Fruit fly (Drosophila melanogaster) whole organism, embryonic: ENCODE measurements around the gene Cyp4ac2.
A peak's percentile ranks its signal among the peaks of the same experiment; 100 is the strongest.

Experiments used
- Ada2b ChIP-seq: fragments of 200-800 bp; sonication (Bioruptor generic); IDR thresholded peaks from 2 replicates; pipeline ENCODE4 v1.3.6; 2022; ENCODE audit warnings: missing biosample characterization, missing genetic modification characterization
- Awh ChIP-seq: fragments of 200-800 bp; sonication (Bioruptor generic); IDR thresholded peaks from 2 replicates; pipeline ENCODE4, ENCODE4 v1.3.6; 2022; ENCODE audit warnings: missing biosample characterization, missing genetic modification characterization
- CG10274 ChIP-seq: fragments of 200-800 bp; sonication (Bioruptor generic); optimal IDR thresholded peaks from 3 replicates; lab custom pipeline; 2017; ENCODE audit warnings: missing biosample characterization, mild to moderate bottlenecking, missing genetic modification characterization
- CG10321 ChIP-seq: fragments of 200-800 bp; sonication (Bioruptor generic); IDR thresholded peaks from 2 replicates; pipeline ENCODE4 v1.3.6; 2022; ENCODE audit warnings: missing biosample characterization, missing genetic modification characterization
- CG10431 ChIP-seq: fragments of 200-800 bp; sonication (Bioruptor generic); optimal IDR thresholded peaks from 3 replicates; lab custom pipeline; 2018; ENCODE audit warnings: missing biosample characterization, mild to moderate bottlenecking, missing genetic modification characterization
- CG10462 ChIP-seq: fragments of 200-800 bp; sonication (Bioruptor generic); optimal IDR thresholded peaks from 2 replicates; lab custom pipeline; 2016; ENCODE audit warnings: missing biosample characterization, missing genetic modification characterization
- CG12219 ChIP-seq: fragments of 200-800 bp; sonication (Bioruptor generic); optimal IDR thresholded peaks from 3 replicates; lab custom pipeline; 2018; ENCODE audit warnings: missing biosample characterization, mild to moderate bottlenecking, missing genetic modification characterization
- CG12236 ChIP-seq: fragments of 200-800 bp; sonication (Bioruptor generic); optimal IDR thresholded peaks from 2 replicates; lab custom pipeline; 2016; ENCODE audit warnings: missing biosample characterization, missing genetic modification characterization
- CG12391 ChIP-seq: fragments of 200-800 bp; sonication (Bioruptor generic); optimal IDR thresholded peaks from 3 replicates; lab custom pipeline; 2018; ENCODE audit warnings: missing biosample characterization, mild to moderate bottlenecking, missing genetic modification characterization, moderate library complexity
- CG12942 ChIP-seq: fragments of 200-800 bp; sonication (Bioruptor generic); optimal IDR thresholded peaks from 3 replicates; lab custom pipeline; 2016; ENCODE audit warnings: missing biosample characterization, missing genetic modification characterization
- CG13424 ChIP-seq: fragments of 200-800 bp; sonication (Bioruptor generic); optimal IDR thresholded peaks from 2 replicates; lab custom pipeline; 2019; ENCODE audit warnings: missing biosample characterization, mild to moderate bottlenecking, missing genetic modification characterization, moderate library complexity
- CG14014 ChIP-seq: fragments of 200-800 bp; sonication (Bioruptor generic); IDR thresholded peaks from 2 replicates; pipeline ENCODE4 v1.3.6; 2022; ENCODE audit warnings: missing biosample characterization, missing genetic modification characterization
- CG14965 ChIP-seq: fragments of 200-800 bp; sonication (Bioruptor generic); optimal IDR thresholded peaks from 2 replicates; lab custom pipeline; 2016; ENCODE audit warnings: missing biosample characterization, missing genetic modification characterization, borderline replicate concordance
- CG1792 ChIP-seq: fragments of 200-800 bp; sonication (Bioruptor generic); optimal IDR thresholded peaks from 2 replicates; lab custom pipeline; 2016; ENCODE audit warnings: missing biosample characterization, missing genetic modification characterization
- CG2875 ChIP-seq: fragments of 200-800 bp; sonication (Bioruptor generic); optimal IDR thresholded peaks from 2 replicates; lab custom pipeline; 2017; ENCODE audit warnings: missing biosample characterization, mild to moderate bottlenecking, missing genetic modification characterization, missing genetic modification reagents
- CG33213 ChIP-seq: fragments of 200-800 bp; sonication (Bioruptor generic); optimal IDR thresholded peaks from 3 replicates; lab custom pipeline; 2016; ENCODE audit warnings: missing biosample characterization, missing genetic modification characterization
- CG34422 ChIP-seq: fragments of 200-800 bp; sonication (Bioruptor generic); IDR thresholded peaks from 3 replicates; pipeline ENCODE4 v1.3.6; 2022; ENCODE audit warnings: missing biosample characterization, missing genetic modification characterization
- CG4404 ChIP-seq: fragments of 200-800 bp; sonication (Bioruptor generic); IDR thresholded peaks from 2 replicates; pipeline ENCODE4 v1.3.6; 2022; ENCODE audit warnings: missing biosample characterization, missing genetic modification characterization
- CG4617 ChIP-seq: fragments of 200-800 bp; sonication (Bioruptor generic); optimal IDR thresholded peaks from 3 replicates; lab custom pipeline; 2016; ENCODE audit warnings: missing biosample characterization, missing genetic modification characterization, borderline replicate concordance
- CG6654 ChIP-seq: fragments of 200-800 bp; sonication (Bioruptor generic); optimal IDR thresholded peaks from 2 replicates; lab custom pipeline; 2017; ENCODE audit warnings: missing biosample characterization, mild to moderate bottlenecking, missing genetic modification characterization
- CG8281 ChIP-seq: fragments of 200-800 bp; sonication (Bioruptor generic); optimal IDR thresholded peaks from 2 replicates; lab custom pipeline; 2018; ENCODE audit warnings: missing biosample characterization, mild to moderate bottlenecking, missing genetic modification characterization, moderate library complexity
- CG8944 ChIP-seq: fragments of 200-800 bp; sonication (Bioruptor generic); optimal IDR thresholded peaks from 3 replicates; lab custom pipeline; 2016; ENCODE audit warnings: missing biosample characterization, missing genetic modification characterization
- D19A ChIP-seq: fragments of 200-800 bp; optimal IDR thresholded peaks from 3 replicates; lab custom pipeline; 2019; ENCODE audit warnings: missing biosample characterization, mild to moderate bottlenecking, missing genetic modification characterization, moderate library complexity
- Elba2 ChIP-seq: fragments of 200-800 bp; sonication (Bioruptor generic); optimal IDR thresholded peaks from 3 replicates; lab custom pipeline; 2016; ENCODE audit warnings: missing biosample characterization, missing genetic modification characterization
- H15 ChIP-seq: fragments of 200-800 bp; sonication (Bioruptor generic); IDR thresholded peaks from 3 replicates; pipeline ENCODE4 v1.3.6; 2022; ENCODE audit warnings: missing biosample characterization, missing genetic modification characterization
- Hr51 ChIP-seq, 2 experiments: fragments of 200-800 bp; sonication (Bioruptor generic); optimal IDR thresholded peaks; 2 replicates in 1 of 2; 3 replicates in 1 of 2; lab custom pipeline; 2016 to 2018; ENCODE audit warnings: missing biosample characterization in 2 of 2, missing genetic modification characterization in 2 of 2, mild to moderate bottlenecking in 1 of 2, moderate library complexity in 1 of 2
- Meics ChIP-seq: fragments of 200-800 bp; sonication (Bioruptor generic); optimal IDR thresholded peaks from 2 replicates; lab custom pipeline; 2017; ENCODE audit warnings: missing biosample characterization, mild to moderate bottlenecking, missing genetic modification characterization
- Mes4 ChIP-seq: fragments of 200-800 bp; sonication (Bioruptor generic); optimal IDR thresholded peaks from 2 replicates; lab custom pipeline; 2016; ENCODE audit warnings: missing biosample characterization, missing genetic modification characterization
- Mrtf ChIP-seq: fragments of 200-800 bp; sonication (Bioruptor generic); IDR thresholded peaks from 3 replicates; pipeline ENCODE4 v1.3.6; 2022; ENCODE audit warnings: missing biosample characterization, missing genetic modification characterization
- Nf-YB ChIP-seq: fragments of 200-800 bp; sonication (Bioruptor generic); optimal IDR thresholded peaks from 3 replicates; lab custom pipeline; 2019; ENCODE audit warnings: missing biosample characterization, mild to moderate bottlenecking, missing genetic modification characterization, moderate library complexity
- cad ChIP-seq: fragments of >200 bp; optimal IDR thresholded peaks from 2 replicates; lab custom pipeline; 2017; ENCODE audit warnings: missing biosample characterization, missing genetic modification characterization
- corto ChIP-seq: fragments of 200-800 bp; sonication (Bioruptor generic); optimal IDR thresholded peaks from 2 replicates; lab custom pipeline; 2016; ENCODE audit warnings: missing biosample characterization, mild to moderate bottlenecking, missing genetic modification characterization, moderate library complexity
- exex ChIP-seq: fragments of 200-800 bp; sonication (Bioruptor generic); optimal IDR thresholded peaks from 4 replicates; lab custom pipeline; 2018; ENCODE audit warnings: missing biosample characterization, mild to moderate bottlenecking, missing genetic modification characterization, moderate library complexity
- eyg ChIP-seq: fragments of 200-800 bp; sonication (Bioruptor generic); optimal IDR thresholded peaks from 3 replicates; lab custom pipeline; 2016; ENCODE audit warnings: missing biosample characterization, missing genetic modification characterization
- gcm2 ChIP-seq: fragments of 200-800 bp; sonication (Bioruptor generic); optimal IDR thresholded peaks from 2 replicates; lab custom pipeline; 2016; ENCODE audit warnings: missing biosample characterization, missing genetic modification characterization
- h ChIP-seq: fragments of >200 bp; optimal IDR thresholded peaks from 2 replicates; lab custom pipeline; 2017
- hkb ChIP-seq, 2 experiments: fragments of 200-800 bp in 1 of 2; fragments of >200 bp in 1 of 2; sonication (Bioruptor generic) in 1 of 2; IDR thresholded peaks in 1 of 2; optimal IDR thresholded peaks in 1 of 2; 2 replicates each; pipeline versions ENCODE4 v1.3.6 to Lab custom; 2017 to 2022; ENCODE audit warnings: missing biosample characterization in 1 of 2, missing genetic modification characterization in 1 of 2
- kni ChIP-seq: fragments of 200-800 bp; sonication (Bioruptor generic); optimal IDR thresholded peaks from 3 replicates; lab custom pipeline; 2017; ENCODE audit warnings: mild to moderate bottlenecking, missing biosample characterization, missing genetic modification reagents, missing genetic modification characterization
- maf-S ChIP-seq: fragments of 200-800 bp; sonication (Bioruptor generic); optimal IDR thresholded peaks from 2 replicates; lab custom pipeline; 2016; ENCODE audit warnings: missing biosample characterization, missing genetic modification characterization
- nau ChIP-seq: fragments of 200-800 bp; sonication (Bioruptor generic); optimal IDR thresholded peaks from 3 replicates; lab custom pipeline; 2017; ENCODE audit warnings: missing biosample characterization, mild to moderate bottlenecking, missing genetic modification characterization, missing genetic modification reagents
- pb ChIP-seq: fragments of 200-800 bp; sonication (Bioruptor generic); optimal IDR thresholded peaks from 3 replicates; lab custom pipeline; 2016; ENCODE audit warnings: missing biosample characterization, missing genetic modification characterization
- sc ChIP-seq, 3 experiments: fragments of >200 bp in 2 of 3; fragments of 200-800 bp in 1 of 3; sonication (Bioruptor generic) in 1 of 3; optimal IDR thresholded peaks; 2 replicates in 2 of 3; 3 replicates in 1 of 3; lab custom pipeline; 2017; ENCODE audit warnings: mild to moderate bottlenecking in 1 of 3, missing biosample characterization in 1 of 3, missing genetic modification characterization in 1 of 3, missing genetic modification reagents in 1 of 3
- schlank ChIP-seq: fragments of 200-800 bp; sonication (Bioruptor generic); optimal IDR thresholded peaks from 2 replicates; lab custom pipeline; 2018; ENCODE audit warnings: missing biosample characterization, mild to moderate bottlenecking, missing genetic modification characterization
- sima ChIP-seq: fragments of 200-800 bp; sonication (Bioruptor generic); optimal IDR thresholded peaks from 2 replicates; lab custom pipeline; 2016; ENCODE audit warnings: missing biosample characterization, missing genetic modification characterization
- ssp ChIP-seq: fragments of 200-800 bp; sonication (Bioruptor generic); IDR thresholded peaks from 2 replicates; pipeline ENCODE4 v1.3.6; 2022; ENCODE audit warnings: missing biosample characterization, missing genetic modification characterization
- tup ChIP-seq: fragments of 200-800 bp; sonication (Bioruptor generic); optimal IDR thresholded peaks from 2 replicates; lab custom pipeline; 2016; ENCODE audit warnings: missing biosample characterization, mild to moderate bottlenecking, missing genetic modification characterization, moderate library complexity
- unpg ChIP-seq: fragments of 200-800 bp; sonication (Bioruptor generic); optimal IDR thresholded peaks from 3 replicates; lab custom pipeline; 2018; ENCODE audit warnings: missing biosample characterization, mild to moderate bottlenecking, missing genetic modification characterization, moderate library complexity

Gene Cyp4ac2

DNA sequence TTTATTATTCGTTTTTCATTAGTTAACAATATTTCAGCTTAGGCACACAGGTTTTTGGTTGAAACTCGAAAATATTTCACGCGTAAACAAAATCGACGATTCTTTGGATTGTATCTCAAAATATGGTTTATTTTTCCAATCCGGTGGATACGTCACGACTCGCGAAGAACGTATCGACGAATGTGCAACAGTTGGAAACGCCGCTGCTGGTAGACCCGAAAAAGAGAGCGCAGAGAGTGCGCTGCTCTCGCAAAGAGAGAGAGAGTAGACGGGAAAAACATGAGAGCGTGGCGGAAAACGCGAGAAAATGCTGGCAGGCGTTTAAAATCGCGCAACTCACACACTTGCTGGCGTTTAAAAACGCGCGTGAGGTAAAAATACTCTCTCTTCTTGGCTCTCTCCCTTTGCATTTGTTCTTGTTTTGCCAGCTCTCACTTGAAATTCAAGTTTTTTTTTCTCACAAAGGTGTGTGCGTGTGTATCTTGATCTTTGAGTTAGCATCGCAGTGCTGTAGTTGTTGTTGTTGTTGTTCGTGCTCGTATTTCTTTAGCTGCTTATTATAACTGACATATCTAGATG lies 28.9 kb upstream of the Cyp4ac2 start (continued):
- no peak for TF ChIP-seq CG12391 (tag; lab: Kevin White, UChicago)
- TF ChIP-seq cad: peak; percentile 11
- peak; percentile 39; the same call in 1 of the 2 replicates for TF ChIP-seq CG14014 (GFP tag; lab: Robert Waterston, UW)
- no peak for TF ChIP-seq CG10321 (GFP tag; lab: Robert Waterston, UW)
- no peak for TF ChIP-seq H15 (GFP tag; lab: Robert Waterston, UW)
- TF ChIP-seq CG34422: peak; percentile 36; the same call in 1 of the 3 replicates
- no peak for TF ChIP-seq CG4617 (GFP tag; lab: Kevin White, UChicago)
- TF ChIP-seq Meics (GFP tag; lab: Kevin White, UChicago): no peak
- TF ChIP-seq nau: peak; percentile 44
- no peak for TF ChIP-seq CG2875 (GFP tag; lab: Kevin White, UChicago)
- peak; percentile 39 for TF ChIP-seq CG12219 (GFP tag; lab: Kevin White, UChicago)
- TF ChIP-seq CG6654 (GFP tag; lab: Kevin White, UChicago): no peak
- peak; percentile 41 for TF ChIP-seq CG10431
- no peak for TF ChIP-seq sc (optimal IDR thresholded peaks at IDR 0.05; lab: Kevin White, UChicago)
- no peak for TF ChIP-seq sc (GFP tag; optimal IDR thresholded peaks at IDR 0.05; lab: Kevin White, UChicago)

DNA sequence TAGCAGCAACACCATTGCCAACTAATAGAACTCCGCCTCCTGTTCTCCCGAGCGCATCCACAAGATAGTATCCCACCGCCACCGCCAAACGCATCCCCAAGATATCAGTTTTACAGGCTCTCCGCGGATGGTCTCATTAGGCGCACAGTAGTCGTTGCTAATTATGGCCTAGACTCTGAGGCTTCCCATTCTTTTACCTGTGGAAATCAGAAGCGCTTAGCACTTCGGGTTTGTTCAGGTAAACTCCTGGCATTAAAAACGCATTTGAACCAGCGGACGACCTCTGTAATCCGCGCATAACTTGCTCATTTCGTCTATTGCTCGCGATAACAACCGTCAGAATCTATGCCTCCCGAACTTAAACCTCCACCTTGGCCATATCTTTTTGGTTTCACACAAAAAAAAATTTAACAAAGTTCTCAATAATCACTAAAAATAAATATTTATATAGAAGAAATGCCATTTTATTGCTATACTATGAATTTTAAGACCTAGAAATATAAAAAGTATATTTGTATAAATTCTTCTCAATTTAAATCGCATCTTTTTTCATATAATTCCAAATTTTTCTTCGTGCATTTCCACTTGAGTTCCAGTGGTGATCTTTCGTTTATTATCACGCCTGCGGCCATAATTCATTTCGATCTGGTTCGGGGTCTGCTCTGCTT lies 28.2 kb upstream of the Cyp4ac2 start:
- TF ChIP-seq Mes4: no peak
- TF ChIP-seq corto (GFP tag; lab: Kevin White, UChicago): peak; percentile 1
- TF ChIP-seq CG1792: no peak
- peak; percentile 26 for TF ChIP-seq CG12942 (GFP tag; lab: Kevin White, UChicago)
- TF ChIP-seq hkb (optimal IDR thresholded peaks at IDR 0.05; lab: Kevin White, UChicago): no peak
- 0 out of 2 replicates have a peak, but pooled peaks have one; percentile 40 for TF ChIP-seq hkb (GFP tag; IDR thresholded peaks at IDR 0.05; lab: Robert Waterston, UW)
- no peak for TF ChIP-seq schlank
- TF ChIP-seq Hr51 (GFP tag; optimal IDR thresholded peaks at IDR 0.05; lab: Kevin White, UChicago): peak in 1 of 2 experiments; percentile 56
- no peak for TF ChIP-seq CG14965 (GFP tag; lab: Kevin White, UChicago)
- peak; percentile 79 for TF ChIP-seq D19A (tag; lab: Kevin White, UChicago)
- TF ChIP-seq pb (GFP tag; lab: Kevin White, UChicago): no peak
- no peak for TF ChIP-seq maf-S (GFP tag; lab: Kevin White, UChicago)
- TF ChIP-seq h (lab: Kevin White, UChicago): no peak
- TF ChIP-seq CG10321 (GFP tag; lab: Robert Waterston, UW): no peak
- no peak for TF ChIP-seq Mrtf (GFP tag; lab: Robert Waterston, UW)
- TF ChIP-seq CG12236 (GFP tag; lab: Kevin White, UChicago): no peak
- peak; percentile 77 for TF ChIP-seq CG13424
- no peak for TF ChIP-seq CG8281 (tag; lab: Kevin White, UChicago)
- TF ChIP-seq CG12391 (tag; lab: Kevin White, UChicago): peak; percentile 90
- TF ChIP-seq unpg: peak; percentile 80
- TF ChIP-seq eyg (GFP tag; lab: Kevin White, UChicago): no peak
- peak; percentile 42; the same call in 1 of the 2 replicates for TF ChIP-seq Awh (GFP tag; lab: Robert Waterston, UW)
- no peak for TF ChIP-seq CG10462 (GFP tag; lab: Kevin White, UChicago)
- no peak for TF ChIP-seq exex (tag; lab: Kevin White, UChicago)
- TF ChIP-seq ssp (GFP tag; lab: Robert Waterston, UW): 0 out of 2 replicates have a peak, but pooled peaks have one; percentile 30
- TF ChIP-seq CG10274 (GFP tag; lab: Kevin White, UChicago): no peak
- TF ChIP-seq tup (GFP tag; lab: Kevin White, UChicago): no peak
- no peak for TF ChIP-seq sima (GFP tag; lab: Kevin White, UChicago)
- no peak for TF ChIP-seq gcm2
- TF ChIP-seq CG14014 (GFP tag; lab: Robert Waterston, UW): no peak
- no peak for TF ChIP-seq Elba2 (GFP tag; lab: Kevin White, UChicago)
- TF ChIP-seq Ada2b (GFP tag; lab: Robert Waterston, UW): no peak
- peak; percentile 43; the same call in 1 of the 2 replicates for TF ChIP-seq CG4404 (GFP tag; lab: Robert Waterston, UW)
- no peak for TF ChIP-seq CG8944 (GFP tag; lab: Kevin White, UChicago)
- TF ChIP-seq CG33213 (GFP tag; lab: Kevin White, UChicago): no peak
- TF ChIP-seq Nf-YB (GFP tag; lab: Kevin White, UChicago): peak; percentile 36
- no peak for TF ChIP-seq kni (GFP tag; lab: Kevin White, UChicago)
